Worm (Caenorhabditis elegans): Measurements from ENCODE around the gene hel-1.

- TF ChIP-seq grh-1 (GFP tag; IDR thresholded peaks at IDR 0.05) (no peak), aha-1 (tag; optimal IDR thresholded peaks at IDR 0.05) (no peak), sox-4 (tag; optimal IDR thresholded peaks at IDR 0.05) (no peak), ceh-63 (GFP tag; optimal IDR thresholded peaks at IDR 0.05) (no peak), skn-1 (tag; optimal IDR thresholded peaks at IDR 0.05) (no peak)
Measured at ce11 chrII:8360453-8360852, 31.8 kb upstream of the hel-1 start, which contains the start of gene M195.2.
